Fruit fly (Drosophila melanogaster): ENCODE data around the gene CG14957.

Gene CG14957

DNA sequence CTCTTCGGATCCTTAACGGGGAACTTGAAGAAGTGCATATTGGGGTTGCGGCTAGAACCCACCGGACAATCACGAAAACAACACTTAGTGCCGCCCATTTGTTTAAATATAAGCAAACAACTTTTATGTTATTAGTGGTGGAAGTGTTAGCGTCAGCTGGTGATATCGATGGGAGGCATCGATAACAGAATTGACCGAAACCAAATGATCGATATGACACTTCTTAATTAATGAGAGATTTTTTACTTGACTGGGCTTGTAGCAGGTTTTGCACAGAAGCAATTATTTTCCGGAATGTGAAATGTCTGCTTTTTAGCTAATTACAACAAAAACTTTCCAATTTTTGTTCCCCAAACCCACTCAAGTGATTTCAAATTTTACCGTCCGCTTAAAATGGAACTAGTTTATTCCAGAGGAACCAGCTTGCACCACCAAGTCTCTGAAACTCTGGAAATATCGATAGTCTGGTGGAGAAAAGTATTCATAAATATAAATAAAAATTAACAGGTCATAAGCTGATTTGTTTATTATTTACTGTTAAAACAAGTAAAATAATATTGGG, 5.1 kb downstream of the CG14957 start, which contains the start of gene CG14965:
TSS of gene CG14965 (minus strand) at position 159 of the 562 bp plus-strand sequence.
- TF ChIP-seq ttk (optimal IDR thresholded peaks at IDR 0.05) (no peak), insv (optimal IDR thresholded peaks at IDR 0.05) (no peak), psq (optimal IDR thresholded peaks at IDR 0.05) (no peak), Sin3A (optimal IDR thresholded peaks at IDR 0.05) (no peak)

DNA sequence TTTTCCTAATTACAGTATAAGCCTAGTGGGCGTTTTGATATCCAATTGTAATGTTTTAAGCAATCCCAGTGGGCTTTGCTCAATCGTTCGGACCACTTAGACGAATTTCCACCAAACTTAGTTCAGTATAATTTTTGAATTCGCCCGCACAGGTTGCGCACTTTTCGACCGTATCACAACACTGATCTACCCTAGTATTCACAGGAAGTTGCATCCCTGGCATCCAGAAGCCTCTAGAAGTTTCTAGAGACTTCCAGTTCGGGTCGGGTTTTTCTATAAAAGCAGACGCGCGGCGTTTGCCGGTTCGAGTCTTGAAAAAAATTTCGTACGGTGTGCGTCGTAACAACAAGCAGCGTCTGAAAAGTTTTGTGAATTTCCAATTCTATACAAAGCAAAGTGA, 5.5 kb downstream of the CG14957 start, which contains the start of gene Hsp83:
TSS of gene Hsp83 (plus strand) at position 58 of the 400 bp plus-strand sequence.
- TF ChIP-seq insv (optimal IDR thresholded peaks at IDR 0.05) (peak; percentile 70), Sin3A (optimal IDR thresholded peaks at IDR 0.05) (no peak)

DNA sequence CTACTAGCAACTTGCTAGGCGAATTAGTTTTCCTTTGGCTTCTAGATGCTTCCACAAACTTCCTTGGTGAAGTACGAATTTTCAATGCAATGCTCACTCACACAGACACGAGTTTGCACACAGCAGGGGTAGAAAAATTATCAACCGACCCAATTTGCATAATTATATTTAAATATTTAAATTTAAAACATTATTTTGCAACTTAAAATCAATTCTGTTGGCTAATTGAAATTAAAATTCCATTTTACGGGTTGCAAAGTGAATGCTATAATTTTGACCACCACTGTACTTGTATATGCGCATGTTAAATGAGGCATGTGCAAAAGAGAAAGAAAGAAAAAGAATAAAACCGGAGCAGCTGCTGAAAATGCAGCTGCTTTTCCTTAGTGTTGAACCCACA, 6.7 kb downstream of the CG14957 start:
- TF ChIP-seq Myc (optimal IDR thresholded peaks at IDR 0.05), result no peak
- no peak for TF ChIP-seq ttk (optimal IDR thresholded peaks at IDR 0.05)
- no peak for TF ChIP-seq Sin3A (optimal IDR thresholded peaks at IDR 0.05)
- TF ChIP-seq insv (optimal IDR thresholded peaks at IDR 0.05), result no peak
- TF ChIP-seq h (optimal IDR thresholded peaks at IDR 0.05), result no peak
- TF ChIP-seq psq (optimal IDR thresholded peaks at IDR 0.05), result no peak

DNA sequence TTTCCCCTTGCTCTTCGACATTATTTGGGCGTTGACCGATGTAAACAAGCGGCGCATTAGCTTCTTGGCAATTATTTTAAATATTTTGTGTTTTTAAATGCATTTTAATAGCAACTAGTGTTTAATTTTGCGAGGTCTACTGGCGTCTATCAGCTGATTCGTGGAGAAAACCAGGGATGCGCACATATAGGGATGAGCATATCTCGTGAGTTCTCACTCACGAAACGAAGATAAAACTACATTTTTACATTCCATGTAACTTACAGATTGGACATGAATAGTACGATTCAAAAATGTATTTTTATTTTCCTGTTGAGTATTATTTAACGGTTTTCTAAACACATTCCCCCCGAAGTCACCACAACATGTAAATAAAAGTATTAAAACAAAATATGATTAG, 10.1 kb downstream of the CG14957 start, which contains the start of gene CG14966:
TSS of gene CG14966 (minus strand) at position 168 of the 400 bp plus-strand sequence.
- TF ChIP-seq ttk (optimal IDR thresholded peaks at IDR 0.05), result no peak
- no peak for TF ChIP-seq Sin3A (optimal IDR thresholded peaks at IDR 0.05)

DNA sequence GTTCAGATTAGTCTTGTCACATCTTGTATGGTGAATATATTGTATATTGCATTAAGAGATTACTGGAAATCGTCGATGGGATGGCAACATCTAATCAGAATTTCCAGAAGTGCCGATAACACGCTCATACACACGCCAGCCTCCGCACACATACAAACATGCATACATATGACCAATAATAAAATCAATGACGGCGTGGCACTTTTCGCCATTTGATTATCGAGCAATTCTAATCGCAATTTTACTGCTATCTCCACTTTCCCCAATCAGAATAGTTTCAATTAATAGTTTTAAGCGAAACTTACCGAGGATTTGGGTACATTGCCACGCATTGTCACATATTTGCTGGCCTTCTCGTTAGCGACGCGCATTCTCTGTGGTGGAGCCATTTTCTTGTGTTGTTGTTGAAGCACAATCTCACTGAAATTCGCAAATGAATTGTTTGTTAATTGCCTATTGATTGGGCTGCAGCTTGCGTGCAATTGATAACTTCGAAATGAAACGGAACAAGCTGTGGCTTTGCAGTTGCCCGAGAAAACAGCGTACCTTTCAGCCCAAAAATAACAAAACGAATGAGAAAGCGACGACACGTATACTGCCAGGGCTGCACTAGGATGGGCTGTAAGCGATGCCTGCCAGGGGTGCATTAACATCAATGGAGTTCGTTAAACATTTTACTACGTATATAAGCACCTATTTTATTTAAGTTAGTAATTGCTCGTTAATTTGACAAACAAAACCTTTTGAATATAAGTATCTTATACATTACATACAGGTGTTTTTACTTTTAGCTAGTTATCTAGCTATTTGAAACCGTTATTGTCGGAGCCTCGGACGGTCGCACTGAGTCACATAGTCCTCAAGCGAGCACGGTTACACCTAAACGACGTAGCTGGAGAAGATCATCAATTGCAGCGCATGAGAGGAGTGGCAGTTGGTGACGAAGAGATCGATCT, 11.4 kb downstream of the CG14957 start, which contains the start of the genes CG32276 and gry:
TSS of gene CG32276 (minus strand) at position 601 of the 956 bp plus-strand sequence.
TSS of gene gry (plus strand) at position 644 of the 956 bp plus-strand sequence.
- TF ChIP-seq insv (optimal IDR thresholded peaks at IDR 0.05) (no peak), h (optimal IDR thresholded peaks at IDR 0.05) (no peak), ttk (optimal IDR thresholded peaks at IDR 0.05) (no peak), Myc (optimal IDR thresholded peaks at IDR 0.05) (no peak), Sin3A (optimal IDR thresholded peaks at IDR 0.05) (no peak), psq (optimal IDR thresholded peaks at IDR 0.05) (no peak)

DNA sequence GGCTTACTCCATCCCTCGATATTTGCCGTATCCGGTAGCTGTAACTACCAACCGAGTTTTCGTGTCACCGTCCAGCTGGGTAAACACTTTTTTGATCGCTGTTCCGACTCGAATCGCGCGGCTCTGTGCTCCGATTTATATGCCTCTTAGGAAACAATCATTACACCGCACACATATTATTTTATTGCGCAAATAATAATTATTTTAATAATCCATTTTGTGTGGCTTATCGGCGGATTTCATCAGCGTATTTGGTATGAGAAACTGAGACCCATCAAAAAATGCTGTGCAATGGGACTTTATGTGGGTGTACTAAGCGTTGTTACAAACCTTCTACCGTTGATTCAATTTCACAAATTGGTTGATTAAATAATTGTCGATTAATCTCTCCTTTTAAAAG, 15.7 kb downstream of the CG14957 start, which contains the start of gene CG32271:
TSS of gene CG32271 (minus strand) at position 101 of the 400 bp plus-strand sequence.
- TF ChIP-seq insv (optimal IDR thresholded peaks at IDR 0.05) (no peak), psq (optimal IDR thresholded peaks at IDR 0.05) (no peak), h (optimal IDR thresholded peaks at IDR 0.05) (no peak), ttk (optimal IDR thresholded peaks at IDR 0.05) (no peak), Sin3A (optimal IDR thresholded peaks at IDR 0.05) (no peak), Myc (optimal IDR thresholded peaks at IDR 0.05) (no peak)

DNA sequence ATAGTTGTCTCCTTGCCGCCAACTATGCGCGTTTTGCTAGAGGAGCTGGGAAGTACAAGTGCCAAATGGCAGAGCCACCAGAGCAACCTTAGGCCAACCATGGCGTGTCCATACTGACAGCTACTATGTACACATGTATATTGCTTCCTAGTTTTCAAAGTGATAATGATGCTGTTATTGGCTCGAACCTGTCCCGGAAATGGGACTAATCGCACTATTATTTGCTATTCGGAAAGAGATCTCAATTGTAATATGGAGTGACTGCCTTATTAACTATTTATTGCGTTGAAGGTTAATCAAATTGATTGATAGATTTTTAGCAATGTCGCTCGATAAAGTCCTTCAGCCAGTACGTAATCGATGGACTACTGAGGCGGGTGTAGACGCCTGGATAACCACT, 17.0 kb downstream of the CG14957 start, which contains the start of gene CG33159:
TSS of gene CG33159 (minus strand) at position 101 of the 400 bp plus-strand sequence.
- TF ChIP-seq Myc (optimal IDR thresholded peaks at IDR 0.05) (no peak), Sin3A (optimal IDR thresholded peaks at IDR 0.05) (no peak), insv (optimal IDR thresholded peaks at IDR 0.05) (no peak), h (optimal IDR thresholded peaks at IDR 0.05) (no peak), ttk (optimal IDR thresholded peaks at IDR 0.05) (no peak), psq (optimal IDR thresholded peaks at IDR 0.05) (no peak)

DNA sequence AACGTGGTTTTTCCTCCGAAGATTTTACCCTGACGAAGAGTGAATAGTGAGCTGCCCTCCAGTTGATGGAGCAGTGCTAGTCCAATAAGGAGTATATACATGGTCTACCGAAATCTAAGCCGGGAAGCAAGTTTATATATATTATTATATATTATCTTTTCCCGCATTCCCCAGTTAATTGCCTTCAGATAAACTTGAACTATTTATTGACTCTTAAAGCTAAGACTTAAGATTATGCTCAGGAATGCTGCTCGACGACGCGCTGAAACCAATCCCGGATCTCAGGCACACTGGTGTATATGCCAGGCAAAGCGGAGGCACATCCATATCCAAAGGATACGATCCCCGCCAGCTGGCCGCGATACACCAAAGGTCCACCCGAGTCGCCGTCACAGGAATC, 18.0 kb downstream of the CG14957 start, which contains the start of gene CG32277:
TSS of gene CG32277 (minus strand) at position 101 of the 400 bp plus-strand sequence.
- no peak for TF ChIP-seq Myc (optimal IDR thresholded peaks at IDR 0.05)
- no peak for TF ChIP-seq insv (optimal IDR thresholded peaks at IDR 0.05)
- no peak for TF ChIP-seq ttk (optimal IDR thresholded peaks at IDR 0.05)
- TF ChIP-seq Sin3A (optimal IDR thresholded peaks at IDR 0.05), result no peak
- no peak for TF ChIP-seq psq (optimal IDR thresholded peaks at IDR 0.05)

DNA sequence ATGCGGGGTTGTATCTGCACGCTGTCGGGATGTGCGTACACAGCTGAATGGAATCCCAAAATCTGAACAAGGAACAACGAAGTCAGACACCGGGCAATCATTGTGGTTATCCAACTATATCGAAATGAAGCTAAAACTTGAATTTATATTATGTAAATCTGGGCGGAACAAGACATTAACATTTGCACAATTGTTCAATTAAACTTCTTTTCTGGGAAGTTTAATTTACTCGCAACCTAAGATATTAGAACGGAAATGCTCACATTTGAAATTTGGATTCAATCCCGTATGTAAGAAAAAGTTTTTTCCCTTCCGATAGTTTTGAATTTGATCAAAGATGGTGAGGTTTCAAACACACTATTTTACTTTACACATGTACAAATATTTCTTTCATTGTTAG, 18.9 kb downstream of the CG14957 start, which contains the start of gene CG33160:
TSS of gene CG33160 (minus strand) at position 101 of the 400 bp plus-strand sequence.
- TF ChIP-seq ttk (optimal IDR thresholded peaks at IDR 0.05) (no peak), h (optimal IDR thresholded peaks at IDR 0.05) (no peak), Myc (optimal IDR thresholded peaks at IDR 0.05) (no peak), psq (optimal IDR thresholded peaks at IDR 0.05) (no peak), Sin3A (optimal IDR thresholded peaks at IDR 0.05) (no peak), insv (optimal IDR thresholded peaks at IDR 0.05) (no peak)

DNA sequence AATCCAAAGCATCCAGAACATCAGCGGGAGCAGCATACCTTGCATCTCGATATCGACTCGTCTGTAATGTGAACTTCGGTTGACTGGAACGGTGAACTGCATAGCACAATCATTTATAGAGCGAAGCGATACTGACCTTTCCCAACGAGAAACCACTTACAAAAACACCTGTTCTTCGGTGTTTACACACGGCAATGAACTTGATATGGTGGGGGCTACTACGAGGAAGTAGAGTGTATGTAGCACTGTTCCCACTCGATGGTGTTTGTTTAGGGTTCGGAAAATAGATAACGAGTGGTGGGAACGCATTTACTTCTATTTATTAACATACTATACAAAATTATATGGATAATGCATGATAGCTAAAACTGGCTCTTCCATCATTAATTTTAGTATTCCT, 21.5 kb downstream of the CG14957 start, which contains the start of the genes CG32269 and CG32270:
TSS of gene CG32269 (minus strand) at position 91 of the 400 bp plus-strand sequence.
TSS of gene CG32270 (minus strand) at position 91 of the 400 bp plus-strand sequence.
- TF ChIP-seq psq (optimal IDR thresholded peaks at IDR 0.05) (no peak), h (optimal IDR thresholded peaks at IDR 0.05) (no peak), insv (optimal IDR thresholded peaks at IDR 0.05) (no peak), Sin3A (optimal IDR thresholded peaks at IDR 0.05) (no peak), Myc (optimal IDR thresholded peaks at IDR 0.05) (no peak), ttk (optimal IDR thresholded peaks at IDR 0.05) (no peak)

DNA sequence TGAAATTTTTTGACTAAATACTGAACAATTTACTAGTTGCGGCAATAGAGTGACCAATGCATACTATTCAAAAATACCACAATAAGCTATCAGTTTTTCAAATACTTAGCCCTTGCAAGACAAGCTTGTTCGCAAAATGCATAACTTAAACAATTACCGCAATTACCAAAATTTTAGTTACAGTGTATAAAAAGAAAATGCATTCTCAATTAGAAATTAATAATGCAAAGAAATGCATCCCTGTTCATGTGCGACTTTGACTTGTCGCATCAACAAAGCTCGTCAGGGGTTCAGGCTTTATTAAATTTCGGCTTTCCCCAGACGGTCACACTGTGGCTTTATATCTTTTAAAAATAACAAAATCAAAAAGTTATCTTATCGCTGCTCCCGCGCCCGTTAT, 31.5 kb downstream of the CG14957 start, which contains the start of the genes hob and nSMase:
TSS of gene hob (minus strand) at position 62 of the 400 bp plus-strand sequence.
TSS of gene nSMase (plus strand) at position 298 of the 400 bp plus-strand sequence.
- TF ChIP-seq insv (optimal IDR thresholded peaks at IDR 0.05), result no peak
- no peak for TF ChIP-seq Myc (optimal IDR thresholded peaks at IDR 0.05)
- TF ChIP-seq ttk (optimal IDR thresholded peaks at IDR 0.05), result no peak
- no peak for TF ChIP-seq Sin3A (optimal IDR thresholded peaks at IDR 0.05)
- no peak for TF ChIP-seq h (optimal IDR thresholded peaks at IDR 0.05)
- no peak for TF ChIP-seq psq (optimal IDR thresholded peaks at IDR 0.05)
